Worm (Caenorhabditis elegans): Measurements from ENCODE around the gene somi-1.

- TF ChIP-seq sem-4 (tag; optimal IDR thresholded peaks at IDR 0.05) (no peak), nhr-12 (tag; optimal IDR thresholded peaks at IDR 0.05) (no peak), elt-3 (tag; optimal IDR thresholded peaks at IDR 0.05) (no peak), ztf-11 (tag; optimal IDR thresholded peaks at IDR 0.05) (no peak), nhr-25 (tag; optimal IDR thresholded peaks at IDR 0.05) (no peak), ceh-16 (tag; optimal IDR thresholded peaks at IDR 0.05) (no peak), dmd-4 (tag; optimal IDR thresholded peaks at IDR 0.05) (no peak), mab-5 (tag; optimal IDR thresholded peaks at IDR 0.05) (peak; percentile 60), unc-55 (GFP tag; optimal IDR thresholded peaks at IDR 0.05) (no peak), skn-1 (tag; optimal IDR thresholded peaks at IDR 0.05) (no peak), nhr-129 (tag; optimal IDR thresholded peaks at IDR 0.05) (no peak)
Observed at ce11 chrV:13352415-13352814, 38.8 kb downstream of the somi-1 start.

Data from whole organism, L2 larva.